Fruit fly (Drosophila melanogaster) whole organism, pupa: ENCODE results near the gene CG7943.

Experiments used
- CG34367 ChIP-seq: fragments of 200-800 bp; sonication (Bioruptor generic); optimal IDR thresholded peaks from 2 replicates; lab custom pipeline; 2018; ENCODE audit warnings: missing biosample characterization, mild to moderate bottlenecking, missing genetic modification characterization
- CG9948 ChIP-seq: fragments of 200-800 bp; sonication (Bioruptor generic); optimal IDR thresholded peaks from 2 replicates; lab custom pipeline; 2018; ENCODE audit warnings: missing biosample characterization, mild to moderate bottlenecking, missing genetic modification characterization, moderate library complexity
- EcR ChIP-seq: fragments of 200-800 bp; sonication (Bioruptor generic); optimal IDR thresholded peaks from 3 replicates; lab custom pipeline; 2019; ENCODE audit warnings: missing biosample characterization, missing genetic modification characterization, mild to moderate bottlenecking, moderate library complexity, missing genetic modification reagents
- rn ChIP-seq: fragments of 200-800 bp; sonication (Bioruptor generic); IDR thresholded peaks from 2 replicates; pipeline ENCODE4 v1.3.6; 2022; ENCODE audit warnings: missing biosample characterization, missing genetic modification characterization

DNA sequence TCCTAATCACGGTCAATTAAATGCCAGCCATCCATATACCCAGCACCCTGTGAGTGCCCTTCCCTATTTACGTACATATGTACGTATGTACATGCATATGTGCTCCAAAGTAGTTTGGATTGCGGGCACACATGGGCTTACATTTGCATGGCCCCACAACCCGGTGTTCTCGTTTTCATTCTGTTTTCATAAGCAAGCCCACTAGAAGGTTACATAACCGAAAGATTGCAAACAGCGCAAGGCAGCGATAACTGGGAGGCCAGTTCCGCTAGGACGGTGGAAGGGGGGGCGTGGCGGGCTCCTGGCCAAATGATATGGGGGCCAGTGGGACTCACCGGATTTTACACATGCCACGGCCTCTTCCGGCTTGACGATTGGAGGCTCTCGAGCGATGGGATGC is 31.8 kb upstream of the CG7943 start:
- TF ChIP-seq CG9948 (tag; lab: Kevin White, UChicago) (no peak), EcR (no peak), CG34367 (tag; lab: Kevin White, UChicago) (no peak), rn (GFP tag; lab: Robert Waterston, UW) (no peak)
